Fruit fly (Drosophila melanogaster) whole organism, wandering third instar larva: ENCODE measurements around the gene CG5412.

ENCODE experiments used
- Abd-B ChIP-seq: fragments of >200 bp; optimal IDR thresholded peaks from 2 replicates; lab custom pipeline; 2017; ENCODE audit warnings: missing biosample characterization, missing genetic modification characterization
- CG32264 ChIP-seq: fragments of 200-800 bp; sonication (Bioruptor generic); optimal IDR thresholded peaks from 2 replicates; lab custom pipeline; 2016; ENCODE audit warnings: missing biosample characterization, missing genetic modification characterization
- CG9705 ChIP-seq: fragments of 200-800 bp; sonication (Bioruptor generic); optimal IDR thresholded peaks from 2 replicates; lab custom pipeline; 2018; ENCODE audit warnings: missing biosample characterization, mild to moderate bottlenecking, missing genetic modification characterization
- CrebA ChIP-seq: fragments of 200-800 bp; sonication (Bioruptor generic); optimal IDR thresholded peaks from 2 replicates; lab custom pipeline; 2016; ENCODE audit warnings: missing biosample characterization, mild to moderate bottlenecking, missing genetic modification characterization, borderline replicate concordance
- Dfd ChIP-seq: fragments of >200 bp; optimal IDR thresholded peaks from 2 replicates; lab custom pipeline; 2017; ENCODE audit warnings: missing biosample characterization, missing genetic modification characterization
- Dif ChIP-seq: fragments of 200-275, 200-300 bp; sonication (Bioruptor generic); optimal IDR thresholded peaks from 2 replicates; lab custom pipeline; 2018; ENCODE audit warnings: missing biosample characterization, missing genetic modification characterization; ENCODE audit not compliant: partially characterized antibody
- GATAd ChIP-seq: sonication (Bioruptor generic); optimal IDR thresholded peaks from 2 replicates; lab custom pipeline; 2016; ENCODE audit warnings: missing biosample characterization, missing genetic modification characterization
- HLH106 ChIP-seq: fragments of 200-800 bp; optimal IDR thresholded peaks from 3 replicates; lab custom pipeline; 2019; ENCODE audit warnings: missing biosample characterization, mild to moderate bottlenecking, missing genetic modification characterization, moderate library complexity
- Hnf4 ChIP-seq: fragments of 200-800 bp; sonication (Bioruptor generic); optimal IDR thresholded peaks from 2 replicates; lab custom pipeline; 2016; ENCODE audit warnings: missing biosample characterization, mild to moderate bottlenecking, missing genetic modification characterization
- Hr83 ChIP-seq: fragments of 200-300 bp; sonication (Bioruptor generic); optimal IDR thresholded peaks from 2 replicates; lab custom pipeline; 2016; ENCODE audit warnings: missing biosample characterization, mild to moderate bottlenecking, missing genetic modification characterization, moderate library complexity; ENCODE audit not compliant: poor library complexity, severe bottlenecking
- Jra ChIP-seq: sonication (Bioruptor generic); optimal IDR thresholded peaks from 2 replicates; lab custom pipeline; 2016; ENCODE audit warnings: missing biosample characterization, missing genetic modification characterization
- Myc ChIP-seq: fragments of >200 bp; optimal IDR thresholded peaks from 2 replicates; lab custom pipeline; 2017
- N ChIP-seq: fragments of >200 bp; optimal IDR thresholded peaks from 2 replicates; lab custom pipeline; 2018; ENCODE audit warnings: missing biosample characterization, missing external identifiers, missing genetic modification characterization
- OdsH ChIP-seq: fragments of 200-800 bp; sonication (Bioruptor generic); optimal IDR thresholded peaks from 2 replicates; lab custom pipeline; 2016; ENCODE audit warnings: missing biosample characterization, mild to moderate bottlenecking, missing genetic modification characterization
- Rel ChIP-seq, 2 experiments: fragments of 200-800 bp; sonication (Bioruptor generic) in 1 of 2; optimal IDR thresholded peaks; 2 replicates in 1 of 2; 3 replicates in 1 of 2; lab custom pipeline; 2016 to 2019; ENCODE audit warnings: mild to moderate bottlenecking in 2 of 2, missing biosample characterization in 2 of 2, missing genetic modification characterization in 2 of 2, moderate library complexity in 1 of 2
- Sp1 ChIP-seq: fragments of 200-800 bp; sonication (Bioruptor generic); optimal IDR thresholded peaks from 3 replicates; lab custom pipeline; 2019; ENCODE audit warnings: missing biosample characterization, mild to moderate bottlenecking, missing genetic modification characterization, moderate library complexity
- br ChIP-seq: fragments of 200-800 bp; sonication (Bioruptor generic); optimal IDR thresholded peaks from 2 replicates; lab custom pipeline; 2016; ENCODE audit warnings: missing biosample characterization, missing genetic modification characterization
- brk ChIP-seq: fragments of 200-800 bp; sonication (Bioruptor generic); optimal IDR thresholded peaks from 2 replicates; lab custom pipeline; 2016; ENCODE audit warnings: missing biosample characterization, mild to moderate bottlenecking, missing genetic modification characterization
- dl ChIP-seq, 2 experiments: fragments of 175-275, 200-275 bp in 1 of 2; fragments of 200-275 bp in 1 of 2; sonication (Bioruptor generic); optimal IDR thresholded peaks; lab custom pipeline; 2018; ENCODE audit warnings: mild to moderate bottlenecking in 2 of 2, missing biosample characterization in 2 of 2, missing genetic modification characterization in 2 of 2, moderate library complexity in 2 of 2; ENCODE audit not compliant: partially characterized antibody in 2 of 2, insufficient read depth in 1 of 2
- dmrt93B ChIP-seq: fragments of 200-800 bp; sonication (Bioruptor generic); optimal IDR thresholded peaks from 2 replicates; lab custom pipeline; 2018; ENCODE audit warnings: missing biosample characterization, mild to moderate bottlenecking, missing genetic modification characterization
- dsf ChIP-seq: sonication (Bioruptor generic); optimal IDR thresholded peaks from 2 replicates; lab custom pipeline; 2016; ENCODE audit warnings: missing biosample characterization, missing genetic modification characterization, borderline replicate concordance
- ey ChIP-seq: fragments of 200-800 bp; sonication (Bioruptor generic); optimal IDR thresholded peaks from 2 replicates; lab custom pipeline; 2016; ENCODE audit warnings: missing biosample characterization, missing genetic modification characterization
- foxo ChIP-seq, 2 experiments: fragments of 200-800 bp; sonication (Bioruptor generic); optimal IDR thresholded peaks; 2 replicates in 1 of 2; 3 replicates in 1 of 2; lab custom pipeline; 2016 to 2017; ENCODE audit warnings: missing biosample characterization in 2 of 2, missing genetic modification characterization in 2 of 2
- fru ChIP-seq: fragments of 200-800 bp; sonication (Bioruptor generic); optimal IDR thresholded peaks from 3 replicates; lab custom pipeline; 2016; ENCODE audit warnings: missing biosample characterization, mild to moderate bottlenecking, missing genetic modification characterization
- h ChIP-seq: fragments of 200-800 bp; sonication (Bioruptor generic); optimal IDR thresholded peaks from 3 replicates; lab custom pipeline; 2016; ENCODE audit warnings: missing biosample characterization, mild to moderate bottlenecking, missing genetic modification characterization
- jim ChIP-seq: fragments of 175-275, 200-325 bp; sonication (Bioruptor generic); optimal IDR thresholded peaks from 2 replicates; lab custom pipeline; 2016; ENCODE audit warnings: missing biosample characterization, mild to moderate bottlenecking, missing genetic modification characterization
- lola ChIP-seq: fragments of >200 bp; optimal IDR thresholded peaks from 2 replicates; lab custom pipeline; 2017; ENCODE audit warnings: missing biosample characterization, missing genetic modification characterization
- pan ChIP-seq: fragments of >200 bp; optimal IDR thresholded peaks from 2 replicates; lab custom pipeline; 2017
- psq ChIP-seq: fragments of 200-800 bp; sonication (Bioruptor generic); optimal IDR thresholded peaks from 3 replicates; lab custom pipeline; 2017; ENCODE audit warnings: missing biosample characterization, mild to moderate bottlenecking, missing genetic modification characterization, moderate library complexity
- rgr ChIP-seq: fragments of 200-800 bp; sonication (Bioruptor generic); optimal IDR thresholded peaks from 3 replicates; lab custom pipeline; 2016; ENCODE audit warnings: missing biosample characterization, mild to moderate bottlenecking, missing genetic modification characterization
- sage ChIP-seq: fragments of 200-800 bp; sonication (Bioruptor generic); optimal IDR thresholded peaks from 2 replicates; lab custom pipeline; 2016; ENCODE audit warnings: missing biosample characterization, mild to moderate bottlenecking, missing genetic modification characterization
- sv ChIP-seq: fragments of 200-800 bp; sonication (Bioruptor generic); optimal IDR thresholded peaks from 3 replicates; lab custom pipeline; 2016; ENCODE audit warnings: missing biosample characterization, missing genetic modification characterization
- tai ChIP-seq: sonication (Bioruptor generic); optimal IDR thresholded peaks from 2 replicates; lab custom pipeline; 2016; ENCODE audit warnings: missing biosample characterization, missing genetic modification characterization
- usp ChIP-seq: fragments of >200 bp; optimal IDR thresholded peaks from 2 replicates; lab custom pipeline; 2017; ENCODE audit warnings: missing biosample characterization, missing genetic modification characterization
- woc ChIP-seq: sonication (Bioruptor generic); optimal IDR thresholded peaks from 2 replicates; lab custom pipeline; 2016; ENCODE audit warnings: missing biosample characterization, mild to moderate bottlenecking, missing genetic modification characterization

Gene CG5412

DNA sequence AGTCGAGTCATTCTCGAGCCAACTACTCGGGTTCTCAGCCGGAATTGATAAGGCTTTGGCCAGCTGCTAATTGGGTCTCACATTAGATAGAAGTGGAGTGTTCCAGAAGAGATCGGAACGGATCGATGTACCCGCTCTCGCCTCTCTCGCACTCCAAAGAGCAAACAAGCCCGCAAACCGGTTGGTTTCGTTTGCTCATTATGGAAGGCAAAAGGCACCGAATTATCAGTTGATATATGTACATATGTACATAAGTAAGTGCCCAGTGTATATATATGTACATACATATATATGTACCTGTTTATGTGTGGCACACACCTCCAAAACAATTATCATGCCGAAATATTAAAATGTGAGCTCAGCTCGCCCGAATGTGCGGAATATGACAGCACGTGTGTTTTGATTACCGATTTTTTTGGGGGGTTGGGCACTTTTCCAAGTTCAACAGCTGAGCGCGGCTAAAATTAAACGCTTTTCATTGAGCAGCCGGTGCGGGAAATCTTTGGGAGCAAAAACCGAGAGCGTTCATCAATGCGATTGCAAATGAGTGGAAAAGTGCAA is 21.1 kb upstream of the CG5412 start:
- peak in 1 of 2 experiments; percentile 39 for TF ChIP-seq foxo (GFP tag; optimal IDR thresholded peaks at IDR 0.05; lab: Kevin White, UChicago)
- no peak for TF ChIP-seq pan
- TF ChIP-seq Hr83, result peak; percentile 32
- TF ChIP-seq lola, result no peak
- peak; percentile 68 for TF ChIP-seq Rel (GFP tag; optimal IDR thresholded peaks at IDR 0.05; lab: Kevin White, UChicago)
- peak; percentile 15 for TF ChIP-seq Rel (tag; optimal IDR thresholded peaks at IDR 0.05; lab: Kevin White, UChicago)
- peak; percentile 43 for TF ChIP-seq Dif (GFP tag; lab: Kevin White, UChicago)
- TF ChIP-seq Abd-B (GFP tag; lab: Kevin White, UChicago), result no peak
- no peak for TF ChIP-seq N

DNA sequence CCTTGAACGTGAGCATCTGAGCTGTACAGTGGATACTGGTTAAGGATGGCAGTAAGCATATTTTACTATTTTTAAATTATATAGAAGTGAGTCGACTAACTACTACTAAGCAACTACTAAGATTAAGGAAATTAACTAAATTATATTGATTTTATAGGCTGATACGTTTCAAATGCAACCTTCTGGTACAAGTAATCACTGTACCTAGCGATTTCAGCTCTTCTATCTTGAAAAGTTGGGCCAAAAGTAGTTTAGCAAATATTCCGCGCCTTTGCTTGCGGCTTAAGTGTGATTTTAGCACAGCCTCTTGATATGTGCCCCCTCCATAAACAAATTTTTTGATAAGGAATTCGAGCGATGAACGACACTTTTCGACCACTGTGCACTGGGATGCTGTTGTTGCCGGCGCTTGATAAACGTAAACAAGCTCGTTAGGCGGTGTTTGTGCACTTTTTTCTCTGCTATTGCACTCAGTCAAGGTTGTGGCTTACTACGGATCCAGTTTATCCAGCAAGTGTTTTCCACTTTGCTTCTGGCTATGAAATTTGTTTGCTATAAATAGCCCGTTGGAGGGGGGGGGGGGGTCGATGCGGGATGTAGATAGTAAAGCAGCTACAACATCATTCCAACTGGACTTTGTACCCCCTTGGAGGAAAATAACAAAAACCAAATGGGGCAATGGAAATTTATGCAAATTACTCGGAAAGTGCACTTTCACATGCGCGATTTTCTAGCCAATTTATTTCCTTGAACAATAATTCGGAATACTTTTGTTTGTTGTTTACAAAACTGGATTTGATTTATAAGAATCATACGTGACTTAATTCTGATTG is 20.4 kb upstream of the CG5412 start:
- TF ChIP-seq foxo (GFP tag; optimal IDR thresholded peaks at IDR 0.05; lab: Kevin White, UChicago) (peak in 1 of 2 experiments; percentile 76), dmrt93B (GFP tag; lab: Kevin White, UChicago) (peak; percentile 37), Jra (GFP tag; lab: Kevin White, UChicago) (no peak), CG9705 (GFP tag; lab: Kevin White, UChicago) (no peak), Hnf4 (GFP tag; lab: Kevin White, UChicago) (peak; percentile 9), fru (peak; percentile 72), jim (GFP tag; lab: Kevin White, UChicago) (no peak), dl (GFP tag; optimal IDR thresholded peaks at IDR 0.05; lab: Kevin White, UChicago; ENCODE audit: insufficient read depth in 1 of 2, partially characterized antibody in 2 of 2) (no peak), Dif (GFP tag; lab: Kevin White, UChicago) (peak; percentile 4), ey (GFP tag; lab: Kevin White, UChicago) (peak; percentile 62), usp (GFP tag; lab: Kevin White, UChicago) (no peak), rgr (GFP tag; lab: Kevin White, UChicago) (peak; percentile 60), sage (GFP tag; lab: Kevin White, UChicago) (no peak), CrebA (GFP tag; lab: Kevin White, UChicago) (no peak), OdsH (GFP tag; lab: Kevin White, UChicago) (peak; percentile 67), psq (GFP tag; lab: Kevin White, UChicago) (peak; percentile 47), woc (GFP tag; lab: Kevin White, UChicago) (peak; percentile 72), sv (GFP tag; lab: Kevin White, UChicago) (peak; percentile 37), N (no peak), br (GFP tag; lab: Kevin White, UChicago) (peak; percentile 55), lola (no peak), GATAd (GFP tag; lab: Kevin White, UChicago) (no peak), dsf (GFP tag; lab: Kevin White, UChicago) (no peak), Hr83 (no peak), Rel (GFP tag; optimal IDR thresholded peaks at IDR 0.05; lab: Kevin White, UChicago) (no peak), Rel (tag; optimal IDR thresholded peaks at IDR 0.05; lab: Kevin White, UChicago) (no peak), h (GFP tag; lab: Kevin White, UChicago) (peak; percentile 82), tai (no peak), pan (no peak), Sp1 (GFP tag; lab: Kevin White, UChicago) (peak; percentile 18), HLH106 (peak; percentile 54), brk (GFP tag; lab: Kevin White, UChicago) (peak; percentile 14), CG32264 (GFP tag; lab: Kevin White, UChicago) (no peak), Dfd (no peak), Myc (no peak)
- TF ChIP-seq, all 38 proteins: peak for 16

DNA sequence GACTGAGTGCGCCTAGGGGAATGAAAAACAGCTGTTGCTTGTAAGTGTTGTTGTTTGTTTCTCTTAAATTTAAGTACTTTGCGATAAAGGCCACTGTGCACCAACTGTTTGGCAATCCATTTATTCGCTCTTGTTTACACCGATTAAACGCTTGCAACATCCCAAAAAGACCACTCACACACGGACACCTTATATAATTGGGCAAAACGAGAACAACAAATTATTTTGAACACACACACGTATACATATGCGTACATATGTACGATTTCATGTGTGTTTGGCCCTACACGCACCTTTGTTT is 19.8 kb upstream of the CG5412 start:
- TF ChIP-seq Hnf4 (GFP tag; lab: Kevin White, UChicago), result no peak
- no peak for TF ChIP-seq CG32264 (GFP tag; lab: Kevin White, UChicago)
- no peak for TF ChIP-seq dmrt93B (GFP tag; lab: Kevin White, UChicago)
- TF ChIP-seq sage (GFP tag; lab: Kevin White, UChicago), result no peak
- TF ChIP-seq pan, result no peak
- no peak for TF ChIP-seq lola
- TF ChIP-seq woc (GFP tag; lab: Kevin White, UChicago), result no peak
- no peak for TF ChIP-seq N
- no peak for TF ChIP-seq GATAd (GFP tag; lab: Kevin White, UChicago)
- no peak for TF ChIP-seq usp (GFP tag; lab: Kevin White, UChicago)
